Fruit fly (Drosophila melanogaster) whole organism, wandering third instar larva: ENCODE results near the gene Stt3A.
A peak's percentile ranks its signal among the peaks of the same experiment; 100 is the strongest.

Experiments used
- Abd-B ChIP-seq: fragments of >200 bp; optimal IDR thresholded peaks from 2 replicates; lab custom pipeline; 2017; ENCODE audit warnings: missing biosample characterization, missing genetic modification characterization
- CG32264 ChIP-seq: fragments of 200-800 bp; sonication (Bioruptor generic); optimal IDR thresholded peaks from 2 replicates; lab custom pipeline; 2016; ENCODE audit warnings: missing biosample characterization, missing genetic modification characterization
- CG9705 ChIP-seq: fragments of 200-800 bp; sonication (Bioruptor generic); optimal IDR thresholded peaks from 2 replicates; lab custom pipeline; 2018; ENCODE audit warnings: missing biosample characterization, mild to moderate bottlenecking, missing genetic modification characterization
- CrebA ChIP-seq: fragments of 200-800 bp; sonication (Bioruptor generic); optimal IDR thresholded peaks from 2 replicates; lab custom pipeline; 2016; ENCODE audit warnings: missing biosample characterization, mild to moderate bottlenecking, missing genetic modification characterization, borderline replicate concordance
- Dfd ChIP-seq: fragments of >200 bp; optimal IDR thresholded peaks from 2 replicates; lab custom pipeline; 2017; ENCODE audit warnings: missing biosample characterization, missing genetic modification characterization
- Dif ChIP-seq: fragments of 200-275, 200-300 bp; sonication (Bioruptor generic); optimal IDR thresholded peaks from 2 replicates; lab custom pipeline; 2018; ENCODE audit warnings: missing biosample characterization, missing genetic modification characterization; ENCODE audit not compliant: partially characterized antibody
- GATAd ChIP-seq: sonication (Bioruptor generic); optimal IDR thresholded peaks from 2 replicates; lab custom pipeline; 2016; ENCODE audit warnings: missing biosample characterization, missing genetic modification characterization
- HLH106 ChIP-seq: fragments of 200-800 bp; optimal IDR thresholded peaks from 3 replicates; lab custom pipeline; 2019; ENCODE audit warnings: missing biosample characterization, mild to moderate bottlenecking, missing genetic modification characterization, moderate library complexity
- Hnf4 ChIP-seq: fragments of 200-800 bp; sonication (Bioruptor generic); optimal IDR thresholded peaks from 2 replicates; lab custom pipeline; 2016; ENCODE audit warnings: missing biosample characterization, mild to moderate bottlenecking, missing genetic modification characterization
- Hr78 ChIP-seq: fragments of >200 bp; optimal IDR thresholded peaks from 2 replicates; lab custom pipeline; 2017; ENCODE audit warnings: missing biosample characterization, missing genetic modification characterization
- Hr83 ChIP-seq: fragments of 200-300 bp; sonication (Bioruptor generic); optimal IDR thresholded peaks from 2 replicates; lab custom pipeline; 2016; ENCODE audit warnings: missing biosample characterization, mild to moderate bottlenecking, missing genetic modification characterization, moderate library complexity; ENCODE audit not compliant: poor library complexity, severe bottlenecking
- Jra ChIP-seq: sonication (Bioruptor generic); optimal IDR thresholded peaks from 2 replicates; lab custom pipeline; 2016; ENCODE audit warnings: missing biosample characterization, missing genetic modification characterization
- Mio ChIP-seq: sonication (Bioruptor generic); optimal IDR thresholded peaks from 2 replicates; lab custom pipeline; 2016; ENCODE audit warnings: missing biosample characterization, missing genetic modification characterization
- Myc ChIP-seq: fragments of >200 bp; optimal IDR thresholded peaks from 2 replicates; lab custom pipeline; 2017
- N ChIP-seq: fragments of >200 bp; optimal IDR thresholded peaks from 2 replicates; lab custom pipeline; 2018; ENCODE audit warnings: missing biosample characterization, missing external identifiers, missing genetic modification characterization
- OdsH ChIP-seq: fragments of 200-800 bp; sonication (Bioruptor generic); optimal IDR thresholded peaks from 2 replicates; lab custom pipeline; 2016; ENCODE audit warnings: missing biosample characterization, mild to moderate bottlenecking, missing genetic modification characterization
- Rel ChIP-seq, 2 experiments: fragments of 200-800 bp; sonication (Bioruptor generic) in 1 of 2; optimal IDR thresholded peaks; 2 replicates in 1 of 2; 3 replicates in 1 of 2; lab custom pipeline; 2016 to 2019; ENCODE audit warnings: mild to moderate bottlenecking in 2 of 2, missing biosample characterization in 2 of 2, missing genetic modification characterization in 2 of 2, moderate library complexity in 1 of 2
- Sp1 ChIP-seq: fragments of 200-800 bp; sonication (Bioruptor generic); optimal IDR thresholded peaks from 3 replicates; lab custom pipeline; 2019; ENCODE audit warnings: missing biosample characterization, mild to moderate bottlenecking, missing genetic modification characterization, moderate library complexity
- Vsx2 ChIP-seq: fragments of 200-300, 225-300 bp; sonication (Bioruptor generic); optimal IDR thresholded peaks from 2 replicates; lab custom pipeline; 2018; ENCODE audit warnings: missing biosample characterization, missing genetic modification characterization; ENCODE audit not compliant: partially characterized antibody
- br ChIP-seq: fragments of 200-800 bp; sonication (Bioruptor generic); optimal IDR thresholded peaks from 2 replicates; lab custom pipeline; 2016; ENCODE audit warnings: missing biosample characterization, missing genetic modification characterization
- brk ChIP-seq: fragments of 200-800 bp; sonication (Bioruptor generic); optimal IDR thresholded peaks from 2 replicates; lab custom pipeline; 2016; ENCODE audit warnings: missing biosample characterization, mild to moderate bottlenecking, missing genetic modification characterization
- dl ChIP-seq, 2 experiments: fragments of 175-275, 200-275 bp in 1 of 2; fragments of 200-275 bp in 1 of 2; sonication (Bioruptor generic); optimal IDR thresholded peaks; lab custom pipeline; 2018; ENCODE audit warnings: mild to moderate bottlenecking in 2 of 2, missing biosample characterization in 2 of 2, missing genetic modification characterization in 2 of 2, moderate library complexity in 2 of 2; ENCODE audit not compliant: partially characterized antibody in 2 of 2, insufficient read depth in 1 of 2
- dmrt93B ChIP-seq: fragments of 200-800 bp; sonication (Bioruptor generic); optimal IDR thresholded peaks from 2 replicates; lab custom pipeline; 2018; ENCODE audit warnings: missing biosample characterization, mild to moderate bottlenecking, missing genetic modification characterization
- dsf ChIP-seq: sonication (Bioruptor generic); optimal IDR thresholded peaks from 2 replicates; lab custom pipeline; 2016; ENCODE audit warnings: missing biosample characterization, missing genetic modification characterization, borderline replicate concordance
- ey ChIP-seq: fragments of 200-800 bp; sonication (Bioruptor generic); optimal IDR thresholded peaks from 2 replicates; lab custom pipeline; 2016; ENCODE audit warnings: missing biosample characterization, missing genetic modification characterization
- foxo ChIP-seq, 2 experiments: fragments of 200-800 bp; sonication (Bioruptor generic); optimal IDR thresholded peaks; 2 replicates in 1 of 2; 3 replicates in 1 of 2; lab custom pipeline; 2016 to 2017; ENCODE audit warnings: missing biosample characterization in 2 of 2, missing genetic modification characterization in 2 of 2
- fru ChIP-seq: fragments of 200-800 bp; sonication (Bioruptor generic); optimal IDR thresholded peaks from 3 replicates; lab custom pipeline; 2016; ENCODE audit warnings: missing biosample characterization, mild to moderate bottlenecking, missing genetic modification characterization
- h ChIP-seq: fragments of 200-800 bp; sonication (Bioruptor generic); optimal IDR thresholded peaks from 3 replicates; lab custom pipeline; 2016; ENCODE audit warnings: missing biosample characterization, mild to moderate bottlenecking, missing genetic modification characterization
- jim ChIP-seq: fragments of 175-275, 200-325 bp; sonication (Bioruptor generic); optimal IDR thresholded peaks from 2 replicates; lab custom pipeline; 2016; ENCODE audit warnings: missing biosample characterization, mild to moderate bottlenecking, missing genetic modification characterization
- lola ChIP-seq: fragments of >200 bp; optimal IDR thresholded peaks from 2 replicates; lab custom pipeline; 2017; ENCODE audit warnings: missing biosample characterization, missing genetic modification characterization
- pan ChIP-seq: fragments of >200 bp; optimal IDR thresholded peaks from 2 replicates; lab custom pipeline; 2017
- psq ChIP-seq: fragments of 200-800 bp; sonication (Bioruptor generic); optimal IDR thresholded peaks from 3 replicates; lab custom pipeline; 2017; ENCODE audit warnings: missing biosample characterization, mild to moderate bottlenecking, missing genetic modification characterization, moderate library complexity
- rgr ChIP-seq: fragments of 200-800 bp; sonication (Bioruptor generic); optimal IDR thresholded peaks from 3 replicates; lab custom pipeline; 2016; ENCODE audit warnings: missing biosample characterization, mild to moderate bottlenecking, missing genetic modification characterization
- sage ChIP-seq: fragments of 200-800 bp; sonication (Bioruptor generic); optimal IDR thresholded peaks from 2 replicates; lab custom pipeline; 2016; ENCODE audit warnings: missing biosample characterization, mild to moderate bottlenecking, missing genetic modification characterization
- sv ChIP-seq: fragments of 200-800 bp; sonication (Bioruptor generic); optimal IDR thresholded peaks from 3 replicates; lab custom pipeline; 2016; ENCODE audit warnings: missing biosample characterization, missing genetic modification characterization
- tai ChIP-seq: sonication (Bioruptor generic); optimal IDR thresholded peaks from 2 replicates; lab custom pipeline; 2016; ENCODE audit warnings: missing biosample characterization, missing genetic modification characterization
- usp ChIP-seq: fragments of >200 bp; optimal IDR thresholded peaks from 2 replicates; lab custom pipeline; 2017; ENCODE audit warnings: missing biosample characterization, missing genetic modification characterization
- woc ChIP-seq: sonication (Bioruptor generic); optimal IDR thresholded peaks from 2 replicates; lab custom pipeline; 2016; ENCODE audit warnings: missing biosample characterization, mild to moderate bottlenecking, missing genetic modification characterization

Stt3A gene

DNA sequence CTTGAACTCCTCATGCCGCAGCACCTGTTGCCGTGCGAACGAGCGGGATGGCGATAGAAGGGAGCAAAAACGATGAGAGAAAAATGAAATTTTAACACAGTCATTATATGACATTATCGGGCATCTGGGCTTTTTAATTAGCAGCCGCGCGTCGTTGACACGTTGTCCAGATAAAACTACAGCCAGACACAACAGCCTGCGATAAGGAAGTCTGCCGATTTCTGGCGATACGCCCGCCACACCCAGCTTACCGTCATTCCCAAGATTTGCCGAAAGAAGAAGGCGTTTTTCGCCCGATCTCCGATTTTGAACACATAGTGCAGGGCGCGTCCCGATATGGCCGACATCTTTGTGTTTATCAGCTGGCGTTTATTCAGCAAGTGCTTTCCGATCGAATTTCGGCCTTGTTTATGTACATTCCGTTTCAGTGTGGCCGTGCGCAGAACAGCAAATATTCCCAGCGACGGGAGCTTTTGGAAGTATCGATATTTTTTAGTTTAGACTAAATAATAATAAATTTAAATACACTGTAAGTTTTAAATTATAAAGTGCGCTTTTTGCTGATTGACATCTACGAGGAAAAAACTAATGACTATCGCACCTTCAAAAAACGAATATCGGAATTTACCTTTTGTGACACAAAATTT, 25.7 kb downstream of the Stt3A start, which contains the start of gene CG1532:
Gene CG1532, minus strand, starts transcription at position 433 of the 647 bp plus-strand sequence.
- TF ChIP-seq psq (no peak), tai (GFP tag; lab: Kevin White, UChicago) (no peak), Sp1 (GFP tag; lab: Kevin White, UChicago) (no peak), Myc (lab: Kevin White, UChicago) (no peak), Hnf4 (peak; percentile 16), h (GFP tag; lab: Kevin White, UChicago) (peak; percentile 39), Jra (GFP tag; lab: Kevin White, UChicago) (no peak), Hr78 (GFP tag; lab: Kevin White, UChicago) (no peak), jim (no peak), pan (no peak), foxo (GFP tag; optimal IDR thresholded peaks at IDR 0.05; lab: Kevin White, UChicago) (peak in 1 of 2 experiments; percentile 31), sage (GFP tag; lab: Kevin White, UChicago) (peak; percentile 6), woc (no peak), dmrt93B (GFP tag; lab: Kevin White, UChicago) (no peak), ey (GFP tag; lab: Kevin White, UChicago) (no peak), usp (no peak), Dfd (GFP tag; lab: Kevin White, UChicago) (no peak), CrebA (GFP tag; lab: Kevin White, UChicago) (no peak), Abd-B (GFP tag; lab: Kevin White, UChicago) (no peak), OdsH (GFP tag; lab: Kevin White, UChicago) (no peak), Rel (GFP tag; optimal IDR thresholded peaks at IDR 0.05; lab: Kevin White, UChicago) (no peak), Rel (tag; optimal IDR thresholded peaks at IDR 0.05; lab: Kevin White, UChicago) (peak; percentile 27), rgr (GFP tag; lab: Kevin White, UChicago) (no peak), Mio (GFP tag; lab: Kevin White, UChicago) (no peak), dl (GFP tag; optimal IDR thresholded peaks at IDR 0.05; lab: Kevin White, UChicago; ENCODE audit: insufficient read depth in 1 of 2, partially characterized antibody in 2 of 2) (no peak), CG9705 (GFP tag; lab: Kevin White, UChicago) (no peak), br (GFP tag; lab: Kevin White, UChicago) (no peak), lola (GFP tag; lab: Kevin White, UChicago) (no peak), Dif (GFP tag; lab: Kevin White, UChicago) (peak; percentile 0), dsf (no peak), fru (GFP tag; lab: Kevin White, UChicago) (peak; percentile 16), Vsx2 (GFP tag; lab: Kevin White, UChicago) (no peak), brk (GFP tag; lab: Kevin White, UChicago) (no peak), GATAd (GFP tag; lab: Kevin White, UChicago) (no peak), CG32264 (GFP tag; lab: Kevin White, UChicago) (no peak), HLH106 (tag; lab: Kevin White, UChicago) (no peak), sv (GFP tag; lab: Kevin White, UChicago) (no peak), N (GFP tag; lab: Kevin White, UChicago) (no peak), Hr83 (GFP tag; lab: Kevin White, UChicago) (no peak)

DNA sequence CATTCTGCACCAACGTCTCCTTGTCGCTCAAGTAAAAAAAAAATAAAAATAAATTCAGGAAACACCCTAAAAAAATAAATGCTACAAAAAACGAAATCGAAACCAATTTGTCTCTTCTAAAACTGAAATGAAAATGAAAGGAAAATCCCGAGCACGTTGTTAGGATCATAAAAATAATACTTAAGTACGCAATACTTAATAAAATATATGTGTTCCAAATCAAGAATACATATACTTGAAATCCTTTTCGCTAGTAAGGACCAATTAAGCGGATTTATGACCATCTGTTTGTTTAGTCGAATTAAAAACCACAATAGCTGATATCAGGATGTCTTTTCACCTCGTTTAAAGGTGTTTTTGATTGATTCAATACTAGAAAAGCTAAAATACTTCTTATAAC, 27.9 kb downstream of the Stt3A start, which contains the start of gene r-cup:
Gene r-cup, minus strand, starts transcription at position 101 of the 400 bp plus-strand sequence.
- TF ChIP-seq Dif (GFP tag; lab: Kevin White, UChicago): no peak
